Worm (Caenorhabditis elegans): ENCODE data around the gene exos-2.
A peak's percentile ranks its signal among the peaks of the same experiment; 100 is the strongest.
"Not testable (repeated sequence)": the region's sequence is repeated elsewhere in the genome, so short reads cannot be mapped to it uniquely, and the experiment has no call there.

Gene exos-2

ce11 chrIV:6421183-6421635 is 5.9 kb downstream of the exos-2 start, which contains the start of gene puf-11 (continued):
- no peak for TF ChIP-seq ztf-26 (tag; optimal IDR thresholded peaks at IDR 0.05)
- TF ChIP-seq dox-1 (GFP tag; IDR thresholded peaks at IDR 0.05), result peak; percentile 89
- TF ChIP-seq snpc-4 (GFP tag; optimal IDR thresholded peaks at IDR 0.05), result peak; percentile 72
- peak; percentile 44 to 91 (median 88) for TF ChIP-seq snpc-4 (tag; optimal IDR thresholded peaks at IDR 0.05)

- peak; percentile 41; the same call in 1 of the 2 replicates for TF ChIP-seq B0019.2 (GFP tag; conservative IDR thresholded peaks at IDR 0.05)
- TF ChIP-seq snpc-4 (GFP tag; optimal IDR thresholded peaks at IDR 0.05), result peak; percentile 26
- peak in 1 of 4 experiments; percentile 71 for TF ChIP-seq snpc-4 (tag; optimal IDR thresholded peaks at IDR 0.05)
- TF ChIP-seq lin-54 (GFP tag; optimal IDR thresholded peaks at IDR 0.05), result peak; percentile 43
- TF ChIP-seq C17E4.6 (GFP tag; IDR thresholded peaks at IDR 0.05), result peak; percentile 81
- TF ChIP-seq tlf-1 (GFP tag; optimal IDR thresholded peaks at IDR 0.05), result peak; percentile 15
- peak; percentile 65; the same call in 1 of the 2 replicates for TF ChIP-seq rcor-1 (GFP tag; IDR thresholded peaks at IDR 0.05)
- TF ChIP-seq pbrm-1 (GFP tag; IDR thresholded peaks at IDR 0.05), result peak; percentile 51; the same call in 1 of the 2 replicates
- peak; percentile 93 for TF ChIP-seq Y79H2A.3 (GFP tag; conservative IDR thresholded peaks at IDR 0.05)
- peak; percentile 55; the same call in 1 of the 2 replicates for TF ChIP-seq ceh-58 (GFP tag; IDR thresholded peaks at IDR 0.05)
- 0 out of 2 replicates have a peak, but pooled peaks have one; percentile 62 for TF ChIP-seq bed-1 (GFP tag; IDR thresholded peaks at IDR 0.05)
- TF ChIP-seq lin-26 (GFP tag; IDR thresholded peaks at IDR 0.05), result peak; percentile 73
- peak; percentile 55 for TF ChIP-seq F33H1.4 (GFP tag; IDR thresholded peaks at IDR 0.05)
- peak; percentile 85 for TF ChIP-seq madf-6 (GFP tag; IDR thresholded peaks at IDR 0.05)
- 0 out of 2 replicates have a peak, but pooled peaks have one; percentile 46 for TF ChIP-seq ztf-28 (GFP tag; IDR thresholded peaks at IDR 0.05)
- TF ChIP-seq mcd-1 (GFP tag; IDR thresholded peaks at IDR 0.05), result peak; percentile 21; the same call in 1 of the 2 replicates
- TF ChIP-seq cebp-1 (GFP tag; IDR thresholded peaks at IDR 0.05), result not testable (repeated sequence)
- TF ChIP-seq cebp-1 (tag; optimal IDR thresholded peaks at IDR 0.05), result peak; percentile 21
- TF ChIP-seq Y95B8A.8 (GFP tag; IDR thresholded peaks at IDR 0.05), result peak; percentile 86
- peak; percentile 68 for TF ChIP-seq Y53G8AR.9 (GFP tag; conservative IDR thresholded peaks at IDR 0.05)
- 0 out of 2 replicates have a peak, but pooled peaks have one; percentile 45 for TF ChIP-seq ztf-25 (GFP tag; IDR thresholded peaks at IDR 0.05)
- TF ChIP-seq dox-1 (GFP tag; IDR thresholded peaks at IDR 0.05), result peak; percentile 53; the same call in 1 of the 2 replicates
- TF ChIP-seq hsf-1 (GFP tag; IDR thresholded peaks at IDR 0.05), result peak; percentile 77
- TF ChIP-seq hrde-1 (tag; optimal IDR thresholded peaks at IDR 0.05; ENCODE audit: borderline replicate concordance), result peak; percentile 59
- TF ChIP-seq attf-6 (GFP tag; IDR thresholded peaks at IDR 0.05), result peak; percentile 81
- peak; percentile 79 for TF ChIP-seq D2030.7 (GFP tag; IDR thresholded peaks at IDR 0.05)
- peak; percentile 85 for TF ChIP-seq ekl-4 (GFP tag; IDR thresholded peaks at IDR 0.05)
- TF ChIP-seq madf-8 (GFP tag; conservative IDR thresholded peaks at IDR 0.05), result peak; percentile 47
- peak; percentile 52; the same call in 1 of the 2 replicates for TF ChIP-seq Y56A3A.18 (GFP tag; IDR thresholded peaks at IDR 0.05)
- TF ChIP-seq hmg-1.2 (GFP tag; IDR thresholded peaks at IDR 0.05), result peak; percentile 55
- TF ChIP-seq tbp1 (GFP tag; optimal IDR thresholded peaks at IDR 0.05), result peak; percentile 27
- TF ChIP-seq ceh-91 (GFP tag; IDR thresholded peaks at IDR 0.05), result 0 out of 2 replicates have a peak, but pooled peaks have one; percentile 20
- TF ChIP-seq madf-3 (GFP tag; IDR thresholded peaks at IDR 0.05), result peak; percentile 88
Observed at ce11 chrIV:6423381-6423780, 8.1 kb downstream of the exos-2 start.

- TF ChIP-seq F55B11.4 (tag; optimal IDR thresholded peaks at IDR 0.05; ENCODE audit: borderline replicate concordance, insufficient read depth) (no peak), ZK185.1 (tag; optimal IDR thresholded peaks at IDR 0.05; ENCODE audit: poor library complexity, severe bottlenecking) (no peak), pbrm-1 (GFP tag; IDR thresholded peaks at IDR 0.05) (no peak), Y56A3A.18 (GFP tag; IDR thresholded peaks at IDR 0.05) (no peak), aptf-2 (GFP tag; conservative IDR thresholded peaks at IDR 0.05) (no peak), madf-3 (GFP tag; IDR thresholded peaks at IDR 0.05) (no peak), bed-2 (GFP tag; IDR thresholded peaks at IDR 0.05) (no peak)
Observed at ce11 chrIV:6426089-6426715, 10.9 kb downstream of the exos-2 start, which contains the start of gene acp-6. Gene acp-6 (minus strand): TSS chrIV:6426139.

Measured in whole organism, young adult.